Fruit fly (Drosophila melanogaster): Measurements from ENCODE around the gene Dnah3.
A peak's percentile ranks its signal among the peaks of the same experiment; 100 is the strongest.

Dnah3 gene

dm6 chr3L:4824356-4825138 lies 36.5 kb upstream of the Dnah3 start (continued):
- TF ChIP-seq org-1 (GFP tag; optimal IDR thresholded peaks at IDR 0.05) (peak; percentile 88), B-H2 (GFP tag; optimal IDR thresholded peaks at IDR 0.05) (peak; percentile 27), ase (GFP tag; IDR thresholded peaks at IDR 0.05) (peak; percentile 92), Hmx (GFP tag; optimal IDR thresholded peaks at IDR 0.05) (no peak), Fer2 (tag; optimal IDR thresholded peaks at IDR 0.05) (peak; percentile 71), insv (GFP tag; optimal IDR thresholded peaks at IDR 0.05) (peak; percentile 62 to 91), ham (GFP tag; IDR thresholded peaks at IDR 0.05) (peak; percentile 81), btn (GFP tag; optimal IDR thresholded peaks at IDR 0.05) (peak; percentile 75), br (optimal IDR thresholded peaks at IDR 0.05) (no peak), Oli (tag; optimal IDR thresholded peaks at IDR 0.05) (peak; percentile 96), Bdp1 (GFP tag; optimal IDR thresholded peaks at IDR 0.05) (peak; percentile 86), zfh1 (GFP tag; IDR thresholded peaks at IDR 0.05) (peak; percentile 97), CG7928 (GFP tag; optimal IDR thresholded peaks at IDR 0.05) (peak; percentile 70), CG31365 (tag; optimal IDR thresholded peaks at IDR 0.05) (peak; percentile 70), hb (GFP tag; IDR thresholded peaks at IDR 0.05; ENCODE audit: partially characterized antibody) (no peak), Sry-β (GFP tag; optimal IDR thresholded peaks at IDR 0.05) (peak; percentile 30), bigmax (GFP tag; optimal IDR thresholded peaks at IDR 0.05) (peak; percentile 49), pnt (GFP tag; optimal IDR thresholded peaks at IDR 0.05) (peak; percentile 75), HLH54F (GFP tag; optimal IDR thresholded peaks at IDR 0.05) (peak; percentile 93), Chrac-16 (GFP tag; optimal IDR thresholded peaks at IDR 0.05) (peak; percentile 96), lmd (GFP tag; IDR thresholded peaks at IDR 0.05) (peak; percentile 98), chinmo (GFP tag; IDR thresholded peaks at IDR 0.05; ENCODE audit: partially characterized antibody) (peak; percentile 98; the same call in 3 of the 4 replicates), CG14050 (GFP tag; IDR thresholded peaks at IDR 0.05) (peak; percentile 94), CG10654 (GFP tag; optimal IDR thresholded peaks at IDR 0.05) (peak; percentile 91), gcm (GFP tag; optimal IDR thresholded peaks at IDR 0.05) (no peak), CG15479 (GFP tag; optimal IDR thresholded peaks at IDR 0.05) (peak; percentile 25), CG4360 (GFP tag; IDR thresholded peaks at IDR 0.05) (peak; percentile 74), dimm (GFP tag; IDR thresholded peaks at IDR 0.05) (peak; percentile 87), danr (GFP tag; IDR thresholded peaks at IDR 0.05) (peak; percentile 83), Fer1 (GFP tag; optimal IDR thresholded peaks at IDR 0.05) (peak; percentile 93), disco-r (GFP tag; optimal IDR thresholded peaks at IDR 0.05) (peak; percentile 60), CG9215 (GFP tag; IDR thresholded peaks at IDR 0.05) (peak; percentile 94), CoRest (tag; optimal IDR thresholded peaks at IDR 0.05) (peak; percentile 97), CG2116 (GFP tag; optimal IDR thresholded peaks at IDR 0.05) (peak; percentile 84), p53 (GFP tag; optimal IDR thresholded peaks at IDR 0.05) (peak; percentile 43), Dfd (GFP tag; optimal IDR thresholded peaks at IDR 0.05) (no peak), CG4707 (GFP tag; optimal IDR thresholded peaks at IDR 0.05) (peak; percentile 75), CG17186 (GFP tag; optimal IDR thresholded peaks at IDR 0.05) (peak; percentile 80), dati (GFP tag; IDR thresholded peaks at IDR 0.05) (peak; percentile 75), unc-4 (GFP tag; IDR thresholded peaks at IDR 0.05; ENCODE audit: partially characterized antibody) (peak; percentile 72), dpn (GFP tag; optimal IDR thresholded peaks at IDR 0.05) (peak; percentile 94 to 97), CG33213 (GFP tag; optimal IDR thresholded peaks at IDR 0.05) (peak; percentile 90), CG4820 (GFP tag; optimal IDR thresholded peaks at IDR 0.05) (peak; percentile 95), bab2 (GFP tag; optimal IDR thresholded peaks at IDR 0.05) (peak; percentile 92), nerfin-2 (GFP tag; IDR thresholded peaks at IDR 0.05; ENCODE audit: partially characterized antibody) (no peak), chm (GFP tag; IDR thresholded peaks at IDR 0.05) (peak; percentile 96), CG7372 (GFP tag; IDR thresholded peaks at IDR 0.05) (peak; percentile 95), dm (GFP tag; optimal IDR thresholded peaks at IDR 0.05) (peak; percentile 82), Xbp1 (GFP tag; optimal IDR thresholded peaks at IDR 0.05) (peak; percentile 97), CG7963 (GFP tag; IDR thresholded peaks at IDR 0.05; ENCODE audit: partially characterized antibody) (no peak)

All from whole organism, embryonic.